Fruit fly (Drosophila melanogaster) whole organism, adult: Measurements from ENCODE around the gene Sytbeta.

ENCODE experiments used
- CG11617 ChIP-seq: fragments of 200-800 bp; sonication (Bioruptor generic); optimal IDR thresholded peaks from 2 replicates; lab custom pipeline; 2017; ENCODE audit warnings: mild to moderate bottlenecking, missing biosample characterization, missing genetic modification reagents, missing genetic modification characterization
- CG12768 ChIP-seq: fragments of 200-800 bp; sonication (Bioruptor generic); optimal IDR thresholded peaks from 2 replicates; lab custom pipeline; 2017; ENCODE audit warnings: missing biosample characterization, missing genetic modification characterization, mild to moderate bottlenecking, moderate library complexity, missing genetic modification reagents
- CG1620 ChIP-seq: fragments of 200-800 bp; sonication (Bioruptor generic); optimal IDR thresholded peaks from 2 replicates; lab custom pipeline; 2016; ENCODE audit warnings: missing biosample characterization, missing genetic modification characterization
- CG33017 ChIP-seq: fragments of 200-800 bp; sonication (Bioruptor generic); optimal IDR thresholded peaks from 2 replicates; lab custom pipeline; 2018; ENCODE audit warnings: missing biosample characterization, mild to moderate bottlenecking, missing genetic modification characterization, moderate library complexity
- CG7101 ChIP-seq: fragments of 200-800 bp; sonication (Bioruptor generic); optimal IDR thresholded peaks from 2 replicates; lab custom pipeline; 2018; ENCODE audit warnings: missing biosample characterization, mild to moderate bottlenecking, missing genetic modification characterization, moderate library complexity
- Clk ChIP-seq: fragments of 200-800 bp; sonication (Bioruptor generic); optimal IDR thresholded peaks from 2 replicates; lab custom pipeline; 2017; ENCODE audit warnings: missing biosample characterization, missing genetic modification characterization
- Crg-1 ChIP-seq: fragments of 200-800 bp; sonication (Bioruptor generic); optimal IDR thresholded peaks from 2 replicates; lab custom pipeline; 2016; ENCODE audit warnings: missing biosample characterization, missing genetic modification characterization
- bab1 ChIP-seq: fragments of 200-800 bp; sonication (Bioruptor generic); optimal IDR thresholded peaks from 3 replicates; lab custom pipeline; 2019; ENCODE audit warnings: missing biosample characterization, mild to moderate bottlenecking, missing genetic modification characterization, moderate library complexity
- cnc ChIP-seq, 2 experiments: fragments of >200 bp; optimal IDR thresholded peaks; 2 replicates each; lab custom pipeline; 2017
- kay ChIP-seq: fragments of 200-800 bp; sonication (Bioruptor generic); peaks from one replicate; lab custom pipeline; 2016; ENCODE audit warnings: missing biosample characterization, missing genetic modification characterization, borderline replicate concordance
- ovo ChIP-seq: fragments of 200-800 bp; sonication (Bioruptor generic); optimal IDR thresholded peaks from 2 replicates; lab custom pipeline; 2016; ENCODE audit warnings: missing biosample characterization, missing genetic modification characterization
- pad ChIP-seq: fragments of 200-800 bp; sonication (Bioruptor generic); optimal IDR thresholded peaks from 3 replicates; lab custom pipeline; 2017; ENCODE audit warnings: missing biosample characterization, missing genetic modification characterization, mild to moderate bottlenecking, moderate library complexity, missing genetic modification reagents
- toe ChIP-seq: fragments of 200-800 bp; sonication (Bioruptor generic); optimal IDR thresholded peaks from 2 replicates; lab custom pipeline; 2016; ENCODE audit warnings: missing biosample characterization, missing genetic modification characterization

- TF ChIP-seq Clk (GFP tag; lab: Kevin White, UChicago) (no peak), CG7101 (no peak), pad (no peak), cnc (optimal IDR thresholded peaks at IDR 0.05; lab: Kevin White, UChicago) (no peak), CG12768 (no peak), toe (no peak), CG11617 (no peak), kay (GFP tag; lab: Kevin White, UChicago) (no peak), CG1620 (no peak), Crg-1 (GFP tag; lab: Kevin White, UChicago) (no peak), bab1 (no peak), CG33017 (tag; lab: Kevin White, UChicago) (no peak), ovo (GFP tag; lab: Kevin White, UChicago) (no peak)
These were observed 92.0 kb downstream of the Sytbeta start, which contains the start of gene Brd for dm6 chr3L:14972625-14973250.
